Worm (Caenorhabditis elegans): ENCODE measurements around the gene dlhd-1.

dlhd-1 gene

DNA sequence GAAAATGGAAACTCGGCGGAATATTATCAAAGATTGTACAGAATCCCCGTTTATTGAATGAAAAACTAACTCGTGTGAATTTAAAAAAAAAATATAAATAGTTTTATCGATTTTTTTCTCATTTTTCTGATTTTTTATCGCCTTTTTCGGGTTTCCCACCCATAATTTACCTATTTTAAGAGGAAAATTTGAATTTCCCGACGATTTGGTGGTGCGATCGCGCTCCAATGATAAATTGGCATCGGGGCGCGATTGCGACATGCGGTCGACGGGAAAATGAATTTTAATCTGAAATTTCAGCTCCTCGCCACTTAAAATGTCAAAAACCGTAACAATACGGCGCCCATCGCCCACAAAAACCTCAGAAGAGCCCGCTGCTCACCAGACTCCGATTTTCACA is 44.3 kb downstream of the dlhd-1 start, which contains the start of gene taf-6.1:
Gene taf-6.1, plus strand, starts transcription at position 301 of the 400 bp plus-strand sequence.
- TF ChIP-seq ama-1 (optimal IDR thresholded peaks at IDR 0.05): no peak
- TF ChIP-seq ama-1 (GFP tag; optimal IDR thresholded peaks at IDR 0.05): no peak
- TF ChIP-seq snpc-1.1 (tag; optimal IDR thresholded peaks at IDR 0.05; ENCODE audit: insufficient read depth): no peak
- TF ChIP-seq sea-2 (GFP tag; IDR thresholded peaks at IDR 0.05): no peak
- no peak for TF ChIP-seq dox-1 (GFP tag; IDR thresholded peaks at IDR 0.05)
- TF ChIP-seq snpc-3.4 (tag; optimal IDR thresholded peaks at IDR 0.05): no peak

- no peak for TF ChIP-seq hsf-1 (GFP tag; IDR thresholded peaks at IDR 0.05)
- no peak for TF ChIP-seq F10E7.11 (tag; optimal IDR thresholded peaks at IDR 0.05)
- TF ChIP-seq mcd-1 (GFP tag; IDR thresholded peaks at IDR 0.05): peak; percentile 64
- TF ChIP-seq lin-54 (GFP tag; optimal IDR thresholded peaks at IDR 0.05): no peak
These were observed 45.5 kb downstream of the dlhd-1 start for ce11 chrII:1126472-1126871.

- TF ChIP-seq snpc-1.3 (tag; optimal IDR thresholded peaks at IDR 0.05; ENCODE audit: insufficient read depth) (no peak), lin-54 (GFP tag; optimal IDR thresholded peaks at IDR 0.05) (peak; percentile 26), mcd-1 (GFP tag; IDR thresholded peaks at IDR 0.05) (peak; percentile 70)
These were observed 47.2 kb downstream of the dlhd-1 start for ce11 chrII:1124757-1125156.

ce11 chrII:1123208-1123607 is 48.7 kb downstream of the dlhd-1 start, which contains the start of the genes sut-1 and eri-3:
sut-1 (minus strand) TSS chrII:1123265.
eri-3 (plus strand) TSS chrII:1123534.
- TF ChIP-seq tbx-9 (tag; optimal IDR thresholded peaks at IDR 0.05; ENCODE audit: borderline replicate concordance) (no peak), Y56A3A.18 (GFP tag; IDR thresholded peaks at IDR 0.05) (no peak)
